Fruit fly (Drosophila melanogaster) S2 (cell line): ENCODE measurements around the gene Oatp33Eb.

Source experiments
- CG8478 ChIP-seq: fragments of >200 bp; optimal IDR thresholded peaks from 2 replicates; lab custom pipeline; 2018
- CTCF ChIP-seq, 2 experiments: fragments of >200 bp; optimal IDR thresholded peaks; 2 replicates each; lab custom pipeline; 2018

DNA sequence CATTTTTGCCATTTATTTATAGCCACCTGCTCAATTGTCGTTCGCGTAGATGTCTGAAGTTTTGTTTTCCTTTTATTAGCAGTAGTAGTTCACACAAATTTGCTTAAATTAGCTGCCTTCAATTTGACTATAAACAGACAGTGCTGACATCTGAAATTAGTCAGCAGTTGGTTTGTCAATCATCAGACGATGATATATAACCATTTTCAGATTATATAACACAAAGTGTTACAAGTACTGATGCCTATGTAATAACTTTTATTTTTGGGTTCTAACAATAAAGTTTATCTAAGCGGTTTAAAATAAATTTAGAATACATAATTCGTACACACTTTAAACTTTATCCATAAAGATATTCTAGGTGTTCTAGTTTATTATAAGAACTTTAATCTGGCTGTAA, 33.5 kb downstream of the Oatp33Eb start:
- TF ChIP-seq CG8478 (no peak), CTCF (optimal IDR thresholded peaks at IDR 0.05; lab: Kevin White, UChicago) (no peak)
